Worm (Caenorhabditis elegans): ENCODE measurements around the gene F17E9.2.

ce11 chrIV:8328913-8329312 is 26.8 kb upstream of the F17E9.2 start, which contains the start of gene F35H10.2:
- no peak for TF ChIP-seq lin-39 (tag; optimal IDR thresholded peaks at IDR 0.05)
- no peak for TF ChIP-seq sem-4 (tag; optimal IDR thresholded peaks at IDR 0.05)
- TF ChIP-seq nhr-237 (tag; optimal IDR thresholded peaks at IDR 0.05) = no peak
- TF ChIP-seq sma-3 (GFP tag; optimal IDR thresholded peaks at IDR 0.05) = no peak
- no peak for TF ChIP-seq skn-1 (tag; optimal IDR thresholded peaks at IDR 0.05)
- no peak for TF ChIP-seq ZK546.5 (tag; optimal IDR thresholded peaks at IDR 0.05)
- TF ChIP-seq lsy-2 (tag; optimal IDR thresholded peaks at IDR 0.05) = no peak
- no peak for TF ChIP-seq dmd-4 (tag; optimal IDR thresholded peaks at IDR 0.05)
- no peak for TF ChIP-seq nhr-6 (tag; optimal IDR thresholded peaks at IDR 0.05)
- TF ChIP-seq nhr-11 (tag; optimal IDR thresholded peaks at IDR 0.05) = no peak
- TF ChIP-seq lin-11 (tag; optimal IDR thresholded peaks at IDR 0.05) = no peak
- TF ChIP-seq ztf-11 (tag; optimal IDR thresholded peaks at IDR 0.05) = no peak
- no peak for TF ChIP-seq snpc-4 (tag; optimal IDR thresholded peaks at IDR 0.05)
- no peak for TF ChIP-seq F13H6.1 (tag; optimal IDR thresholded peaks at IDR 0.05)

All from whole organism, L2 larva.